Worm (Caenorhabditis elegans): Measurements from ENCODE around the gene T06E6.15.

T06E6.15 gene

ce11 chrV:15352376-15352775 lies 47.2 kb downstream of the T06E6.15 start, which contains the start of gene srx-58:
Gene srx-58 (plus strand): TSS chrV:15352676.
- no peak for TF ChIP-seq cog-1 (tag; optimal IDR thresholded peaks at IDR 0.05)

DNA sequence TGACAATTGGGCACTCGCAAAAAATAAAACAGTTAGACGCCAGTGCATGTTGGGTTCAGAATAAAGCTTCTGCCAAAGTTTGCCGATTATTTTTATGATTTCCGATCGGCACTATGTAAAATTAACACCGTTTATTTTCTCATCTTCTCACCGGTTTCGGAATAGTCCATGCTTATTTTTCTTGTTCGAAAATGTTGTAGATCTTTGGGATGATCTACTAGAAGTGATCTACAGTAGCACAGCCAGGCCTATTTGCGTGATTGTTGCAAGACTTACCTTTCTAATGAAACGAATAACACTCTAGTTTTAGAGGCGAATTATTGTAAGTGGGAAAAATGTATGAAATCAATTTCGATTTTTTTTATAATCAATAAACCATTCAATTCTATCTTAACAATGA lies 49.0 kb downstream of the T06E6.15 start, which contains the start of gene clec-231:
Gene clec-231, minus strand, starts transcription at position 101 of the 400 bp plus-strand sequence.
- TF ChIP-seq flt-1 (GFP tag; IDR thresholded peaks at IDR 0.05), result no peak

DNA sequence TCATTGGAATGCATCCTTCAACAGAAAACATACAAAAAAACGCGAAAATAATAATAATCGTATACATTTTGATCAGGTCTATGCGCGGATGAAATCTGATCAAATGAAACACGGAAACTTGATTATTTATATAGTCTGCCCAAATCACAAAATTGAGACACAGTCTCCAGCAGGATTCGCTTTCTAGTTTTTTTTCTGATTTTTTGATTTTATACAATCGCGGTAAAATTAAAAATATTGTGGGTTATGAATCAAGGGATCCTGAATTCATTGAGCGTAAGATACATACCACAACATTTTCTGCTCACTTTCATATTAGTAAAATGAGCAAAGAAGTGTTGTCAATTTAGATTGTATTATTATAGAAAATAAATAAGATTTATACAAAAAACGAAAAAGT lies 50.5 kb downstream of the T06E6.15 start, which contains the start of gene clec-230:
Gene clec-230, minus strand, starts transcription at position 101 of the 400 bp plus-strand sequence.
- no peak for TF ChIP-seq cog-1 (tag; optimal IDR thresholded peaks at IDR 0.05)
- TF ChIP-seq T22C8.4 (GFP tag; IDR thresholded peaks at IDR 0.05), result no peak
- TF ChIP-seq ztf-23 (GFP tag; IDR thresholded peaks at IDR 0.05), result no peak
- no peak for TF ChIP-seq flt-1 (GFP tag; IDR thresholded peaks at IDR 0.05)
- TF ChIP-seq med-1 (GFP tag; optimal IDR thresholded peaks at IDR 0.05; ENCODE audit: insufficient read depth), result no peak
- no peak for TF ChIP-seq ref-1 (GFP tag; conservative IDR thresholded peaks at IDR 0.05)
- no peak for TF ChIP-seq tab-1 (GFP tag; IDR thresholded peaks at IDR 0.05)
- TF ChIP-seq ztf-29 (GFP tag; IDR thresholded peaks at IDR 0.05), result no peak
- TF ChIP-seq klf-2 (GFP tag; conservative IDR thresholded peaks at IDR 0.05), result no peak

Data from whole organism, midembryonic.